Fruit fly (Drosophila melanogaster): ENCODE measurements around the gene CG13014.

The CG13014 gene

dm6 chrX:16610601-16611058, 23.0 kb downstream of the CG13014 start, which contains the start of gene mbt (continued):
- TF ChIP-seq fd102C (GFP tag; optimal IDR thresholded peaks at IDR 0.05) (no peak), sob (GFP tag; IDR thresholded peaks at IDR 0.05) (0 out of 2 replicates have a peak, but pooled peaks have one; percentile 32), grn (GFP tag; optimal IDR thresholded peaks at IDR 0.05) (no peak), zfh2 (GFP tag; optimal IDR thresholded peaks at IDR 0.05) (peak; percentile 25), CG12155 (GFP tag; optimal IDR thresholded peaks at IDR 0.05) (peak; percentile 21), sens-2 (GFP tag; IDR thresholded peaks at IDR 0.05) (no peak), CG15514 (GFP tag; optimal IDR thresholded peaks at IDR 0.05) (peak; percentile 72), CG3065 (GFP tag; optimal IDR thresholded peaks at IDR 0.05) (no peak), gem (tag; optimal IDR thresholded peaks at IDR 0.05) (no peak), stwl (tag; optimal IDR thresholded peaks at IDR 0.05) (peak; percentile 31), CG1603 (tag; optimal IDR thresholded peaks at IDR 0.05) (no peak), CG15601 (tag; optimal IDR thresholded peaks at IDR 0.05) (no peak), CG7745 (tag; optimal IDR thresholded peaks at IDR 0.05) (no peak), CG2129 (GFP tag; IDR thresholded peaks at IDR 0.05; ENCODE audit: partially characterized antibody) (peak; percentile 48), CG13296 (GFP tag; optimal IDR thresholded peaks at IDR 0.05) (no peak), CG1647 (GFP tag; optimal IDR thresholded peaks at IDR 0.05) (no peak), onecut (GFP tag; IDR thresholded peaks at IDR 0.05) (no peak; the same call in 1 of the 2 replicates), CG10274 (GFP tag; optimal IDR thresholded peaks at IDR 0.05) (no peak), sim (GFP tag; IDR thresholded peaks at IDR 0.05) (no peak), CG3281 (GFP tag; optimal IDR thresholded peaks at IDR 0.05) (no peak), Sox102F (GFP tag; optimal IDR thresholded peaks at IDR 0.05) (no peak), H2.0 (GFP tag; IDR thresholded peaks at IDR 0.05) (no peak), zen (tag; optimal IDR thresholded peaks at IDR 0.05) (peak; percentile 24), CG1602 (GFP tag; optimal IDR thresholded peaks at IDR 0.05) (no peak), dm (GFP tag; optimal IDR thresholded peaks at IDR 0.05) (peak; percentile 6), CG8478 (optimal IDR thresholded peaks at IDR 0.05) (peak; percentile 85), CG18599 (GFP tag; optimal IDR thresholded peaks at IDR 0.05) (no peak), jumu (GFP tag; optimal IDR thresholded peaks at IDR 0.05) (no peak), al (GFP tag; IDR thresholded peaks at IDR 0.05) (no peak), Dll (GFP tag; IDR thresholded peaks at IDR 0.05; ENCODE audit: partially characterized antibody) (peak; percentile 88), CG4707 (GFP tag; optimal IDR thresholded peaks at IDR 0.05) (no peak), Xrp1 (GFP tag; IDR thresholded peaks at IDR 0.05) (no peak), CG4328 (GFP tag; optimal IDR thresholded peaks at IDR 0.05) (no peak), tup (GFP tag; optimal IDR thresholded peaks at IDR 0.05) (no peak), h (optimal IDR thresholded peaks at IDR 0.05) (no peak), fd96Cb (tag; optimal IDR thresholded peaks at IDR 0.05) (no peak), slbo (GFP tag; IDR thresholded peaks at IDR 0.05) (no peak; the same call in 1 of the 2 replicates), aop (GFP tag; IDR thresholded peaks at IDR 0.05) (no peak), row (GFP tag; IDR thresholded peaks at IDR 0.05) (peak; percentile 43), pfk (GFP tag; optimal IDR thresholded peaks at IDR 0.05) (no peak), CG14710 (tag; optimal IDR thresholded peaks at IDR 0.05) (peak; percentile 67), nmo (GFP tag; optimal IDR thresholded peaks at IDR 0.05) (peak; percentile 60), cato (GFP tag; optimal IDR thresholded peaks at IDR 0.05; ENCODE audit: borderline replicate concordance) (no peak), gt (GFP tag; IDR thresholded peaks at IDR 0.05) (no peak), crc (GFP tag; optimal IDR thresholded peaks at IDR 0.05) (no peak), CG31224 (GFP tag; IDR thresholded peaks at IDR 0.05) (no peak), Jarid2 (GFP tag; optimal IDR thresholded peaks at IDR 0.05) (no peak), CG1792 (GFP tag; optimal IDR thresholded peaks at IDR 0.05) (peak; percentile 8), phol (tag; optimal IDR thresholded peaks at IDR 0.05) (peak; percentile 86), CG2202 (tag; optimal IDR thresholded peaks at IDR 0.05) (no peak), ci (GFP tag; IDR thresholded peaks at IDR 0.05) (no peak)

Data from whole organism, embryonic.